Worm (Caenorhabditis elegans) whole organism, L1 larva: Measurements from ENCODE around the gene F10E9.1.

Source experiments
- pqm-1 ChIP-seq: sonication (generic microtip); optimal IDR thresholded peaks from 3 replicates; lab custom pipeline; 2017; ENCODE audit warnings: missing biosample characterization, missing genetic modification characterization
- zag-1 ChIP-seq: fragments of 150-350 bp; optimal IDR thresholded peaks from 2 replicates; lab custom pipeline; 2014; ENCODE audit warnings: missing biosample characterization, missing genetic modification characterization

- TF ChIP-seq zag-1 (tag; lab: Kevin White, UChicago), result no peak
- no peak for TF ChIP-seq pqm-1 (tag; lab: Kevin White, UChicago)
These were observed 14.7 kb upstream of the F10E9.1 start, which contains the start of gene F10E9.4 for ce11 chrIII:8308238-8308637.
